Worm (Caenorhabditis elegans) whole organism, early embryonic: ENCODE results near the gene smg-6.

Experiments used
- ama-1 ChIP-seq: fragments of 150-350 bp; optimal IDR thresholded peaks from 2 replicates; lab custom pipeline; 2014
- flt-1 ChIP-seq: fragments of 200-800 bp; sonication (Bioruptor generic); IDR thresholded peaks from 2 replicates; pipeline ENCODE4 v1.3.6; 2022; ENCODE audit warnings: missing genetic modification characterization, missing compliant biosample characterization

DNA sequence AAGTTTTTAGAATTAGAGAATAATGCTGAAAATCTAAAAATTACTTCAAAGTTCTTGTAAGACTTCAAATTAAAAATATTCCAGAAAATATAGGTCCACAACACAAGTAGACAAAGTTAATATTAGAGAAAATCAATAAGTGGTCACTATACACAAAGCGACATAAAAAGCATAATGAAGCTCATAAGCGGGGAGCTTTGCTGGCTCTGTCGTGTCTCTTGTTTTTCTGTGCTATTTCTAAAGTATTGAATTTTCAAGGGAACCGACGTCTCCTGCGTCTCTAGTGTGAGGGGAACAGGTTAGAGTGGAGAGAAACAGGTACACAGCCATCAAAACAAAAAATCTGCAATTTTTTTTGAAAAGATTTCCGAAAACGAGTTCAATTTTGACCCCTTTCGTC lies 35.1 kb upstream of the smg-6 start, which contains the start of gene E02H9.13:
- TF ChIP-seq ama-1 = no peak
- TF ChIP-seq flt-1 (GFP tag; lab: Robert Waterston, UW) = no peak
